Fruit fly (Drosophila melanogaster) whole organism, embryonic: ENCODE results near the gene Ppt1.

Experiments used
- ATbp ChIP-seq: fragments of 200-800 bp; sonication (Bioruptor generic); optimal IDR thresholded peaks from 2 replicates; lab custom pipeline; 2017; ENCODE audit warnings: missing biosample characterization, mild to moderate bottlenecking, missing genetic modification characterization, missing genetic modification reagents
- Atf6 ChIP-seq: fragments of 200-800 bp; sonication (Bioruptor generic); IDR thresholded peaks from 2 replicates; pipeline ENCODE4 v1.3.6; 2022; ENCODE audit warnings: missing biosample characterization, missing genetic modification characterization
- CG10147 ChIP-seq: fragments of 200-800 bp; sonication (Bioruptor generic); optimal IDR thresholded peaks from 2 replicates; lab custom pipeline; 2019; ENCODE audit warnings: missing biosample characterization, mild to moderate bottlenecking, missing genetic modification characterization, moderate library complexity
- CG10209 ChIP-seq: fragments of 200-800 bp; sonication (Bioruptor generic); optimal IDR thresholded peaks from 3 replicates; lab custom pipeline; 2017; ENCODE audit warnings: missing biosample characterization, mild to moderate bottlenecking, missing genetic modification characterization, missing genetic modification reagents
- CG10274 ChIP-seq: fragments of 200-800 bp; sonication (Bioruptor generic); optimal IDR thresholded peaks from 3 replicates; lab custom pipeline; 2017; ENCODE audit warnings: missing biosample characterization, mild to moderate bottlenecking, missing genetic modification characterization
- CG10321 ChIP-seq: fragments of 200-800 bp; sonication (Bioruptor generic); IDR thresholded peaks from 2 replicates; pipeline ENCODE4 v1.3.6; 2022; ENCODE audit warnings: missing biosample characterization, missing genetic modification characterization
- CG11560 ChIP-seq: fragments of 200-800 bp; sonication (Bioruptor generic); IDR thresholded peaks from 3 replicates; pipeline ENCODE4 v1.3.6; 2022; ENCODE audit warnings: missing biosample characterization, missing genetic modification characterization
- CG13287 ChIP-seq: fragments of 200-800 bp; sonication (Bioruptor generic); IDR thresholded peaks from 2 replicates; pipeline ENCODE4 v1.3.6; 2022; ENCODE audit warnings: missing biosample characterization, missing genetic modification characterization; ENCODE audit not compliant: partially characterized antibody
- CG13775 ChIP-seq: fragments of 200-800 bp; sonication (Bioruptor generic); optimal IDR thresholded peaks from 3 replicates; lab custom pipeline; 2017; ENCODE audit warnings: missing biosample characterization, mild to moderate bottlenecking, missing genetic modification characterization
- CG16813 ChIP-seq: fragments of 200-800 bp; sonication (Bioruptor generic); IDR thresholded peaks from 3 replicates; pipeline ENCODE4 v1.3.6; 2022; ENCODE audit warnings: missing biosample characterization, missing genetic modification characterization; ENCODE audit not compliant: partially characterized antibody
- CG2202 ChIP-seq: fragments of 200-800 bp; sonication (Bioruptor generic); optimal IDR thresholded peaks from 2 replicates; lab custom pipeline; 2018; ENCODE audit warnings: missing biosample characterization, mild to moderate bottlenecking, missing genetic modification characterization
- CG32532 ChIP-seq: fragments of 200-800 bp; sonication (Bioruptor generic); IDR thresholded peaks from 2 replicates; pipeline ENCODE4 v1.3.6; 2022; ENCODE audit warnings: missing biosample characterization, missing genetic modification characterization
- CG3281 ChIP-seq: fragments of 200-800 bp; sonication (Bioruptor generic); optimal IDR thresholded peaks from 3 replicates; lab custom pipeline; 2017; ENCODE audit warnings: missing biosample characterization, mild to moderate bottlenecking, missing genetic modification characterization
- CG33557 ChIP-seq: fragments of 200-800 bp; sonication (Bioruptor generic); optimal IDR thresholded peaks from 2 replicates; lab custom pipeline; 2019; ENCODE audit warnings: missing biosample characterization, mild to moderate bottlenecking, missing genetic modification characterization, moderate library complexity
- CG34422 ChIP-seq: fragments of 200-800 bp; sonication (Bioruptor generic); IDR thresholded peaks from 3 replicates; pipeline ENCODE4 v1.3.6; 2022; ENCODE audit warnings: missing biosample characterization, missing genetic modification characterization
- CG4328 ChIP-seq: fragments of 200-800 bp; sonication (Bioruptor generic); optimal IDR thresholded peaks from 3 replicates; lab custom pipeline; 2017; ENCODE audit warnings: missing biosample characterization, missing genetic modification reagents, missing genetic modification characterization
- CG4424 ChIP-seq: fragments of 200-800 bp; sonication (Bioruptor generic); optimal IDR thresholded peaks from 3 replicates; lab custom pipeline; 2016; ENCODE audit warnings: missing biosample characterization, missing genetic modification characterization
- CG6854 ChIP-seq: fragments of 200-800 bp; sonication (Bioruptor generic); optimal IDR thresholded peaks from 3 replicates; lab custom pipeline; 2017; ENCODE audit warnings: missing biosample characterization, mild to moderate bottlenecking, missing genetic modification characterization
- CG7556 ChIP-seq: fragments of 200-800 bp; sonication (Bioruptor generic); optimal IDR thresholded peaks from 2 replicates; lab custom pipeline; 2017; ENCODE audit warnings: missing biosample characterization, mild to moderate bottlenecking, missing genetic modification characterization
- CG8944 ChIP-seq: fragments of 200-800 bp; sonication (Bioruptor generic); optimal IDR thresholded peaks from 3 replicates; lab custom pipeline; 2016; ENCODE audit warnings: missing biosample characterization, missing genetic modification characterization
- CG9609 ChIP-seq: fragments of 200-800 bp; sonication (Bioruptor generic); optimal IDR thresholded peaks from 3 replicates; lab custom pipeline; 2016; ENCODE audit warnings: missing biosample characterization, missing genetic modification characterization
- CG9727 ChIP-seq: fragments of 200-800 bp; sonication (Bioruptor generic); optimal IDR thresholded peaks from 3 replicates; lab custom pipeline; 2017; ENCODE audit warnings: missing biosample characterization, mild to moderate bottlenecking, missing genetic modification characterization
- Dfd ChIP-seq, 2 experiments: fragments of >200 bp; optimal IDR thresholded peaks; 2 replicates each; lab custom pipeline; 2017; ENCODE audit warnings: missing biosample characterization in 2 of 2, missing genetic modification characterization in 2 of 2
- Dp ChIP-seq: fragments of 200-800 bp; sonication (Bioruptor generic); optimal IDR thresholded peaks from 2 replicates; lab custom pipeline; 2018; ENCODE audit warnings: missing biosample characterization, mild to moderate bottlenecking, missing genetic modification characterization, moderate library complexity
- H15 ChIP-seq: fragments of 200-800 bp; sonication (Bioruptor generic); IDR thresholded peaks from 3 replicates; pipeline ENCODE4 v1.3.6; 2022; ENCODE audit warnings: missing biosample characterization, missing genetic modification characterization
- H2.0 ChIP-seq: fragments of 200-800 bp; sonication (Bioruptor generic); IDR thresholded peaks from 2 replicates; pipeline ENCODE4 v1.3.6; 2022; ENCODE audit warnings: missing biosample characterization, missing genetic modification characterization
- HLHmδ ChIP-seq: fragments of 200-800 bp; sonication (Bioruptor generic); optimal IDR thresholded peaks from 2 replicates; lab custom pipeline; 2018; ENCODE audit warnings: missing biosample characterization, mild to moderate bottlenecking, missing genetic modification characterization, moderate library complexity
- MTF-1 ChIP-seq: fragments of 200-800 bp; sonication (Bioruptor generic); optimal IDR thresholded peaks from 2 replicates; lab custom pipeline; 2018; ENCODE audit warnings: missing biosample characterization, mild to moderate bottlenecking, missing genetic modification characterization, borderline replicate concordance
- Max ChIP-seq: fragments of 200-800 bp; sonication (Bioruptor generic); optimal IDR thresholded peaks from 2 replicates; lab custom pipeline; 2016; ENCODE audit warnings: missing biosample characterization, mild to moderate bottlenecking, missing genetic modification characterization
- Meics ChIP-seq: fragments of 200-800 bp; sonication (Bioruptor generic); optimal IDR thresholded peaks from 2 replicates; lab custom pipeline; 2017; ENCODE audit warnings: missing biosample characterization, mild to moderate bottlenecking, missing genetic modification characterization
- Mes4 ChIP-seq: fragments of 200-800 bp; sonication (Bioruptor generic); optimal IDR thresholded peaks from 2 replicates; lab custom pipeline; 2016; ENCODE audit warnings: missing biosample characterization, missing genetic modification characterization
- Nf-YA ChIP-seq: fragments of 200-800 bp; sonication (Bioruptor generic); IDR thresholded peaks from 2 replicates; pipeline ENCODE4 v1.3.6; 2022; ENCODE audit warnings: missing biosample characterization, missing genetic modification characterization
- Stat92E ChIP-seq, 3 experiments: fragments of >200 bp in 2 of 3; fragments of 200-800 bp in 1 of 3; sonication (Bioruptor generic) in 1 of 3; optimal IDR thresholded peaks; 2 replicates each; lab custom pipeline; 2017 to 2019; ENCODE audit warnings: missing biosample characterization in 3 of 3, missing genetic modification characterization in 3 of 3, mild to moderate bottlenecking in 1 of 3, moderate library complexity in 1 of 3
- danr ChIP-seq: fragments of 200-800 bp; sonication (Bioruptor generic); IDR thresholded peaks from 2 replicates; pipeline ENCODE4 v1.3.6; 2022; ENCODE audit warnings: missing biosample characterization, missing genetic modification characterization
- dysf ChIP-seq: fragments of 200-800 bp; sonication (Bioruptor generic); IDR thresholded peaks from 3 replicates; pipeline ENCODE4 v1.3.6; 2022; ENCODE audit warnings: missing biosample characterization, missing genetic modification characterization
- en ChIP-seq: fragments of 200-800 bp; sonication (Bioruptor generic); optimal IDR thresholded peaks from 2 replicates; lab custom pipeline; 2016; ENCODE audit warnings: missing biosample characterization, missing genetic modification characterization
- hth ChIP-seq: fragments of >200 bp; optimal IDR thresholded peaks from 2 replicates; lab custom pipeline; 2017; ENCODE audit warnings: inconsistent platforms
- jing ChIP-seq: fragments of 200-800 bp; sonication (Bioruptor generic); optimal IDR thresholded peaks from 2 replicates; lab custom pipeline; 2018; ENCODE audit warnings: missing biosample characterization, mild to moderate bottlenecking, missing genetic modification characterization
- kay ChIP-seq: fragments of 200-800 bp; sonication (Bioruptor generic); optimal IDR thresholded peaks from 2 replicates; lab custom pipeline; 2016; ENCODE audit warnings: missing biosample characterization, missing genetic modification characterization
- lmd ChIP-seq: fragments of 200-800 bp; sonication (Bioruptor generic); IDR thresholded peaks from 2 replicates; pipeline ENCODE4 v1.3.6; 2022; ENCODE audit warnings: missing biosample characterization, missing genetic modification characterization
- org-1 ChIP-seq: fragments of 200-800 bp; sonication (Bioruptor generic); optimal IDR thresholded peaks from 2 replicates; lab custom pipeline; 2017; ENCODE audit warnings: missing biosample characterization, missing genetic modification characterization
- pfk ChIP-seq: fragments of 200-800 bp; sonication (Bioruptor generic); optimal IDR thresholded peaks from 2 replicates; lab custom pipeline; 2018; ENCODE audit warnings: missing biosample characterization, mild to moderate bottlenecking, missing genetic modification characterization, moderate library complexity
- phol ChIP-seq: fragments of 200-800 bp; sonication (Bioruptor generic); optimal IDR thresholded peaks from 3 replicates; lab custom pipeline; 2018; ENCODE audit warnings: missing biosample characterization, mild to moderate bottlenecking, missing genetic modification characterization, moderate library complexity
- row ChIP-seq: fragments of 200-800 bp; sonication (Bioruptor generic); IDR thresholded peaks from 3 replicates; pipeline ENCODE4 v1.3.6; 2022; ENCODE audit warnings: missing biosample characterization, missing genetic modification characterization
- salm ChIP-seq: fragments of 200-800 bp; sonication (Bioruptor generic); optimal IDR thresholded peaks from 2 replicates; lab custom pipeline; 2018; ENCODE audit warnings: missing biosample characterization, mild to moderate bottlenecking, missing genetic modification characterization
- schlank ChIP-seq: fragments of 200-800 bp; sonication (Bioruptor generic); optimal IDR thresholded peaks from 2 replicates; lab custom pipeline; 2018; ENCODE audit warnings: missing biosample characterization, mild to moderate bottlenecking, missing genetic modification characterization
- sens ChIP-seq: fragments of 200-800 bp; sonication (Bioruptor generic); peaks from one replicate; lab custom pipeline; 2016; ENCODE audit warnings: missing biosample characterization, missing genetic modification characterization
- sens-2 ChIP-seq: fragments of 200-800 bp; sonication (Bioruptor generic); IDR thresholded peaks from 2 replicates; pipeline ENCODE4 v1.3.6; 2022; ENCODE audit warnings: missing biosample characterization, missing genetic modification characterization
- shn ChIP-seq: fragments of 200-800 bp; sonication (Bioruptor generic); optimal IDR thresholded peaks from 3 replicates; lab custom pipeline; 2016; ENCODE audit warnings: missing biosample characterization, missing genetic modification characterization
- tna ChIP-seq: fragments of 200-800 bp; sonication (Bioruptor generic); IDR thresholded peaks from 2 replicates; pipeline ENCODE4 v1.3.6; 2022; ENCODE audit warnings: missing biosample characterization, missing genetic modification characterization; ENCODE audit not compliant: partially characterized antibody

The Ppt1 gene

DNA sequence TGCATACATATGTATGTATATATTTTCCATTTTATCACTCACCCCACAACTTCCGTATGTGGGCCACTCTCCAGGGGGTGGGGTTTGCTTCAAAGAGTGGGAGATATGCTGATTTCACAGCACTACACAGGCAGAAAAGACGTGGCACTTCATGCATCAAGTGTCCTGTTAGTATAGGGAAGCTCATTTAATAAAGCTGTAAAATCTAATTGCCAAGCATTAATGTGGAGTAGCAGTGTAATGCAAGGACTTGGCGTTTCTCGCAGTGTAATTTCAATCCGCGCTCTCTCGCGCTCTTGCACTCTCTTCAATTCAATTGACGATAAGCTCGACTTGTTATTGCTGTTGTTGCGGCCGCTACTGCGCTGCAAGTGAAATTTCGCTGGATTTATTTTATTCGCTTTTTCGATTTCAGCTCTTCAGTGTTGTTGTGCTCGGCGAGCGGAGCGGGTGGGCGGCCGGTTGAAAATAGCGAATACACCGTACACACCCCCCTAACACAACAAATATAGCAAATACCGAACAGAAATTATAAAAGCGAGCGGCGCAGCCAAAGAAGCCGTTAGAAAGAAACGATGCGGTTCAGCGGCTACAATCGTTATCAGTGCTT is 19.3 kb upstream of the Ppt1 start, which contains the start of gene Hexo2 (continued):
- no peak for TF ChIP-seq HLHmδ (GFP tag; lab: Kevin White, UChicago)
- TF ChIP-seq CG3281: peak; percentile 73
- TF ChIP-seq CG33557 (GFP tag; lab: Kevin White, UChicago): peak; percentile 46
- TF ChIP-seq CG2202 (tag; lab: Kevin White, UChicago): peak; percentile 83
- peak; percentile 93 for TF ChIP-seq jing
- peak; percentile 83 for TF ChIP-seq salm (tag; lab: Kevin White, UChicago)
- TF ChIP-seq dysf (GFP tag; lab: Robert Waterston, UW): peak; percentile 95
- peak; percentile 97 for TF ChIP-seq ATbp
- peak; percentile 84 for TF ChIP-seq CG32532 (GFP tag; lab: Robert Waterston, UW)
- peak; percentile 93 for TF ChIP-seq Nf-YA (GFP tag; lab: Robert Waterston, UW)
- no peak for TF ChIP-seq Dfd (GFP tag; optimal IDR thresholded peaks at IDR 0.05; lab: Kevin White, UChicago)
- peak; percentile 85 for TF ChIP-seq CG9727
- peak; percentile 91 for TF ChIP-seq CG9609
- peak; percentile 83 for TF ChIP-seq Max
- peak; percentile 86 for TF ChIP-seq Atf6 (GFP tag; lab: Robert Waterston, UW)
- TF ChIP-seq CG10274 (GFP tag; lab: Kevin White, UChicago): peak; percentile 70
- TF ChIP-seq phol: peak; percentile 93
- TF ChIP-seq CG6854 (GFP tag; lab: Kevin White, UChicago): peak; percentile 39
- peak; percentile 94 for TF ChIP-seq Mes4
- no peak for TF ChIP-seq CG16813 (GFP tag; lab: Robert Waterston, UW)
- peak; percentile 87 for TF ChIP-seq MTF-1
- TF ChIP-seq org-1 (GFP tag; lab: Kevin White, UChicago): peak; percentile 92
- TF ChIP-seq en (GFP tag; lab: Kevin White, UChicago): peak; percentile 91
- peak; percentile 53 for TF ChIP-seq schlank
- TF ChIP-seq CG4328 (GFP tag; lab: Kevin White, UChicago): peak; percentile 63
- TF ChIP-seq Meics (GFP tag; lab: Kevin White, UChicago): peak; percentile 83
- TF ChIP-seq hth (lab: Kevin White, UChicago): no peak
- peak; percentile 95 for TF ChIP-seq row (GFP tag; lab: Robert Waterston, UW)
- no peak for TF ChIP-seq tna (GFP tag; lab: Robert Waterston, UW)
- TF ChIP-seq sens (GFP tag; lab: Kevin White, UChicago): peak; percentile 99
- peak; percentile 87 for TF ChIP-seq shn (GFP tag; lab: Kevin White, UChicago)
- peak; percentile 86 for TF ChIP-seq kay (GFP tag; lab: Kevin White, UChicago)
- no peak for TF ChIP-seq pfk (GFP tag; lab: Kevin White, UChicago)
- TF ChIP-seq Stat92E (GFP tag; optimal IDR thresholded peaks at IDR 0.05; lab: Kevin White, UChicago): peak in 1 of 3 experiments; percentile 3
- peak; percentile 83 for TF ChIP-seq CG13775 (GFP tag; lab: Kevin White, UChicago)
- TF ChIP-seq CG10321: peak; percentile 55; the same call in 1 of the 2 replicates
- peak; percentile 94 for TF ChIP-seq sens-2 (GFP tag; lab: Robert Waterston, UW)
- TF ChIP-seq CG8944 (GFP tag; lab: Kevin White, UChicago): peak; percentile 95
- TF ChIP-seq danr (GFP tag; lab: Robert Waterston, UW): peak; percentile 91
- peak; percentile 91 for TF ChIP-seq CG10209 (GFP tag; lab: Kevin White, UChicago)
- TF ChIP-seq CG7556 (GFP tag; lab: Kevin White, UChicago): peak; percentile 87
- TF ChIP-seq CG11560 (tag; lab: Robert Waterston, UW): peak; percentile 78
- TF ChIP-seq CG10147 (GFP tag; lab: Kevin White, UChicago): peak; percentile 75
- TF ChIP-seq CG4424: peak; percentile 94
- TF ChIP-seq Dp (GFP tag; lab: Kevin White, UChicago): no peak
- TF ChIP-seq H2.0 (GFP tag; lab: Robert Waterston, UW): peak; percentile 96
- peak; percentile 97 for TF ChIP-seq CG34422
- TF ChIP-seq CG13287: no peak
- peak; percentile 94 for TF ChIP-seq lmd (GFP tag; lab: Robert Waterston, UW)
- peak; percentile 97 for TF ChIP-seq H15
